Worm (Caenorhabditis elegans): ENCODE results near the gene C35B8.3.

ce11 chrX:9246625-9247024 lies 32.9 kb downstream of the C35B8.3 start:
- TF ChIP-seq ceh-28 (tag; optimal IDR thresholded peaks at IDR 0.05) (no peak), snpc-4 (tag; optimal IDR thresholded peaks at IDR 0.05) (no peak), fkh-10 (GFP tag; optimal IDR thresholded peaks at IDR 0.05) (no peak), skn-1 (tag; optimal IDR thresholded peaks at IDR 0.05) (no peak), egl-27 (tag; optimal IDR thresholded peaks at IDR 0.05) (no peak), R02D3.7 (tag; optimal IDR thresholded peaks at IDR 0.05) (no peak)

Data from whole organism, L4 larva.